Worm (Caenorhabditis elegans) whole organism, L2 larva: ENCODE results near the gene D1054.18.

Experiments used
- F13H6.1 ChIP-seq: sonication (generic microtip); optimal IDR thresholded peaks from 2 replicates; lab custom pipeline; 2016; ENCODE audit warnings: missing genetic modification characterization, missing compliant biosample characterization
- ZK546.5 ChIP-seq: sonication (generic microtip); optimal IDR thresholded peaks from 2 replicates; lab custom pipeline; 2017; ENCODE audit warnings: missing biosample characterization, missing genetic modification characterization
- alr-1 ChIP-seq: fragments of 150-350 bp; optimal IDR thresholded peaks from 2 replicates; lab custom pipeline; 2014; ENCODE audit warnings: missing biosample characterization, missing genetic modification characterization
- ama-1 ChIP-seq: fragments of 150-350 bp; optimal IDR thresholded peaks from 2 replicates; lab custom pipeline; 2018; ENCODE audit warnings: inconsistent platforms
- blmp-1 ChIP-seq: sonication (generic microtip); optimal IDR thresholded peaks from 2 replicates; lab custom pipeline; 2017; ENCODE audit warnings: missing genetic modification characterization, mild to moderate bottlenecking, missing compliant biosample characterization, antibody characterized with exemption, moderate library complexity; ENCODE audit not compliant: insufficient read depth
- ceh-16 ChIP-seq: fragments of 150-350 bp; optimal IDR thresholded peaks from 2 replicates; lab custom pipeline; 2014; ENCODE audit warnings: missing biosample characterization, missing genetic modification characterization
- ceh-82 ChIP-seq: fragments of 150-350 bp; optimal IDR thresholded peaks from 2 replicates; lab custom pipeline; 2014; ENCODE audit warnings: missing biosample characterization, missing genetic modification characterization
- crh-2 ChIP-seq: sonication (generic microtip); optimal IDR thresholded peaks from 2 replicates; lab custom pipeline; 2017; ENCODE audit warnings: missing biosample characterization, missing genetic modification characterization
- dmd-4 ChIP-seq: sonication (generic microtip); optimal IDR thresholded peaks from 2 replicates; lab custom pipeline; 2017; ENCODE audit warnings: missing biosample characterization, missing genetic modification characterization
- egl-27 ChIP-seq: sonication (generic microtip); optimal IDR thresholded peaks from 3 replicates; lab custom pipeline; 2017; ENCODE audit warnings: missing biosample characterization, missing genetic modification reagents, missing genetic modification characterization
- elt-3 ChIP-seq: sonication (generic microtip); optimal IDR thresholded peaks from 2 replicates; lab custom pipeline; 2017; ENCODE audit warnings: missing biosample characterization, missing genetic modification characterization
- fos-1 ChIP-seq: fragments of 150-350 bp; optimal IDR thresholded peaks from 2 replicates; lab custom pipeline; 2014; ENCODE audit warnings: missing biosample characterization, missing genetic modification characterization
- gmeb-1 ChIP-seq: fragments of 150-350 bp; optimal IDR thresholded peaks from 2 replicates; lab custom pipeline; 2014; ENCODE audit warnings: missing biosample characterization, missing genetic modification characterization
- lin-11 ChIP-seq: fragments of 150-350 bp; sonication (generic microtip); optimal IDR thresholded peaks from 2 replicates; lab custom pipeline; 2014; ENCODE audit warnings: missing biosample characterization, missing genetic modification characterization, inconsistent platforms, mixed read lengths
- lin-39 ChIP-seq: fragments of 150-350 bp; optimal IDR thresholded peaks from 2 replicates; lab custom pipeline; 2014; ENCODE audit warnings: missing biosample characterization, missing genetic modification reagents, missing genetic modification characterization
- lsy-2 ChIP-seq, 2 experiments: fragments of 150-350 bp in 1 of 2; sonication (generic microtip) in 1 of 2; optimal IDR thresholded peaks; 2 replicates each; lab custom pipeline; 2014 to 2017; ENCODE audit warnings: missing biosample characterization in 2 of 2, missing genetic modification characterization in 2 of 2
- mab-5 ChIP-seq: fragments of 150-350 bp; optimal IDR thresholded peaks from 2 replicates; lab custom pipeline; 2014; ENCODE audit warnings: missing biosample characterization, missing genetic modification characterization
- mdl-1 ChIP-seq, 2 experiments: fragments of 150-350 bp in 1 of 2; sonication (generic microtip) in 1 of 2; optimal IDR thresholded peaks; 2 replicates each; lab custom pipeline; 2017; ENCODE audit warnings: missing biosample characterization in 2 of 2, missing genetic modification characterization in 2 of 2
- nhr-10 ChIP-seq: sonication (generic microtip); optimal IDR thresholded peaks from 2 replicates; lab custom pipeline; 2017; ENCODE audit warnings: missing biosample characterization, missing genetic modification characterization
- nhr-11 ChIP-seq: fragments of 150-350 bp; optimal IDR thresholded peaks from 2 replicates; lab custom pipeline; 2014; ENCODE audit warnings: missing biosample characterization, missing genetic modification characterization
- nhr-12 ChIP-seq: fragments of 150-350 bp; optimal IDR thresholded peaks from 2 replicates; lab custom pipeline; 2014; ENCODE audit warnings: missing biosample characterization, missing genetic modification characterization
- nhr-129 ChIP-seq: fragments of 150-350 bp; optimal IDR thresholded peaks from 2 replicates; lab custom pipeline; 2014; ENCODE audit warnings: missing biosample characterization, missing genetic modification characterization
- nhr-237 ChIP-seq: fragments of 150-350 bp; optimal IDR thresholded peaks from 2 replicates; lab custom pipeline; 2014; ENCODE audit warnings: missing biosample characterization, missing genetic modification characterization
- nhr-6 ChIP-seq: fragments of 150-350 bp; optimal IDR thresholded peaks from 2 replicates; lab custom pipeline; 2014; ENCODE audit warnings: missing biosample characterization, missing genetic modification characterization
- nhr-77 ChIP-seq: fragments of 150-350 bp; optimal IDR thresholded peaks from 2 replicates; lab custom pipeline; 2014; ENCODE audit warnings: missing biosample characterization, missing genetic modification characterization
- sem-4 ChIP-seq: fragments of 150-350 bp; optimal IDR thresholded peaks from 2 replicates; lab custom pipeline; 2014; ENCODE audit warnings: missing biosample characterization, missing genetic modification reagents, missing genetic modification characterization
- skn-1 ChIP-seq: sonication (generic microtip); optimal IDR thresholded peaks from 2 replicates; lab custom pipeline; 2017; ENCODE audit warnings: missing biosample characterization, missing genetic modification characterization
- sma-3 ChIP-seq: sonication (generic microtip); optimal IDR thresholded peaks from 2 replicates; lab custom pipeline; 2016; ENCODE audit warnings: missing genetic modification reagents, missing genetic modification characterization, missing compliant biosample characterization
- sma-9 ChIP-seq, 2 experiments: fragments of 150-350 bp in 1 of 2; sonication (generic microtip) in 1 of 2; optimal IDR thresholded peaks; 2 replicates each; lab custom pipeline; 2014 to 2016; ENCODE audit warnings: missing genetic modification characterization in 2 of 2, mild to moderate bottlenecking in 1 of 2, missing biosample characterization in 1 of 2, missing compliant biosample characterization in 1 of 2, missing genetic modification reagents in 1 of 2, moderate library complexity in 1 of 2
- snpc-4 ChIP-seq: fragments of 150-350 bp; optimal IDR thresholded peaks from 2 replicates; lab custom pipeline; 2014; ENCODE audit warnings: missing biosample characterization, missing genetic modification characterization
- unc-39 ChIP-seq: fragments of 150-350 bp; optimal IDR thresholded peaks from 2 replicates; lab custom pipeline; 2014; ENCODE audit warnings: missing biosample characterization, missing genetic modification characterization
- unc-62 ChIP-seq: fragments of 150-350 bp; optimal IDR thresholded peaks from 2 replicates; lab custom pipeline; 2014; ENCODE audit warnings: missing biosample characterization, missing genetic modification reagents, missing genetic modification characterization
- zag-1 ChIP-seq: fragments of 150-350 bp; optimal IDR thresholded peaks from 2 replicates; lab custom pipeline; 2014; ENCODE audit warnings: missing biosample characterization, missing genetic modification characterization
- ztf-1 ChIP-seq: fragments of 200-800 bp; sonication (Bioruptor generic); conservative IDR thresholded peaks from 2 replicates; pipeline ENCODE4 v1.3.6; 2022; ENCODE audit warnings: missing genetic modification characterization, missing compliant biosample characterization
- ztf-11 ChIP-seq: sonication (generic microtip); optimal IDR thresholded peaks from 2 replicates; lab custom pipeline; 2017; ENCODE audit warnings: missing biosample characterization, missing genetic modification characterization

The D1054.18 gene

DNA sequence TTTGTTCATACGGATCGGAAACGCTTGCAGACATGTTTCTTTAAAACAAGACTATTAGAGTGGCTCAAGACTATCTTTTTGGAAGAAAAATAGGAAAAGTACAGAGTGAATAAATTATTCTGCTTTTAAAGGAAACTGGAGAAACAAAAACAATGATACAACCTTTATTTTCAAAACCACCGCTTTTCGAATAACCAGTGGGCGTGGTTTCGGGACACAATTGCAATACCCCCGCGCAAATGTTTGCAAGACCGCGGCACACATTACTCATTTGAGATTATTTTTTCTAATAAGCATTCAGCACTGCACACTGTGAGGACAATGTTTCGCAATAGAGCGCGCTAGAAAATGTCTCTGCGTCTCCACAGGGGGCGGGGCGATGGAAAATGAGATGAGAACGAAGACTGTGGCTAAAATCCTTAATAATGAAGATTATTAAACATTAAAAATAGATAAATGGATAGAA lies 6.9 kb upstream of the D1054.18 start, which contains the start of gene plrg-1 (continued):
- peak; percentile 50 for TF ChIP-seq ceh-82 (tag; lab: Kevin White, UChicago)
- peak; percentile 85 for TF ChIP-seq sem-4 (tag; lab: Kevin White, UChicago)
- peak; percentile 93 for TF ChIP-seq F13H6.1 (tag; lab: Kevin White, UChicago)
- TF ChIP-seq blmp-1 (tag; lab: Kevin White, UChicago) = no peak
- TF ChIP-seq mab-5 = peak; percentile 91
- TF ChIP-seq nhr-237 (tag; lab: Kevin White, UChicago) = peak; percentile 23
- TF ChIP-seq gmeb-1 (tag; lab: Kevin White, UChicago) = peak; percentile 86
- TF ChIP-seq nhr-129 (tag; lab: Kevin White, UChicago) = peak; percentile 86
- no peak for TF ChIP-seq nhr-77 (tag; lab: Kevin White, UChicago)
- TF ChIP-seq egl-27 = peak; percentile 62
- peak; percentile 72 to 87 for TF ChIP-seq lsy-2 (tag; optimal IDR thresholded peaks at IDR 0.05; lab: Kevin White, UChicago)
- TF ChIP-seq ceh-16 (tag; lab: Kevin White, UChicago) = peak; percentile 63
- TF ChIP-seq, all 48 proteins: peak for 31

DNA sequence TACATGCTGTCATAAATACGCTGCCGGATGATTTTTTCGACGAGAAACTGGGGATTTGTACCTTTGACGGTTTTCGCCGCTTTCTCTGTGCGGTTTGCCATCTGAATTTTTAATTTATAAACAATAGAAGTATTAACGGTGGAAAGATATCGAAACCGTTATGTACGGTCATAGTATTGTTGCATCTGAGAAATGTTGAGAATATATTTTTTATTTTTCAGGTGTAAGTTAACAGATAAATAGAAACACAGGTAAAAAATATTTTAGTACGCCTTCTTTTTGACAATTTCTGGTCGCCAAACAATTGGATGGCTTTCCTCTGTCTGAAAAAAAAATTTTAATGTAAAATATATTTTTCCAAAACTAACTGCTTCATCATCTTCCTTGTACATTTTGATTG lies 4.9 kb upstream of the D1054.18 start, which contains the start of gene prp-38:
TSS of gene prp-38 (minus strand) at position 101 of the 400 bp plus-strand sequence.
- TF ChIP-seq nhr-237 (tag; lab: Kevin White, UChicago) (no peak), skn-1 (no peak), elt-3 (tag; lab: Kevin White, UChicago) (no peak), ama-1 (lab: Kevin White, UChicago) (no peak), unc-62 (GFP tag; lab: Kevin White, UChicago) (no peak), ceh-16 (tag; lab: Kevin White, UChicago) (no peak)
- TF ChIP-seq, all 48 proteins: peak for 0

DNA sequence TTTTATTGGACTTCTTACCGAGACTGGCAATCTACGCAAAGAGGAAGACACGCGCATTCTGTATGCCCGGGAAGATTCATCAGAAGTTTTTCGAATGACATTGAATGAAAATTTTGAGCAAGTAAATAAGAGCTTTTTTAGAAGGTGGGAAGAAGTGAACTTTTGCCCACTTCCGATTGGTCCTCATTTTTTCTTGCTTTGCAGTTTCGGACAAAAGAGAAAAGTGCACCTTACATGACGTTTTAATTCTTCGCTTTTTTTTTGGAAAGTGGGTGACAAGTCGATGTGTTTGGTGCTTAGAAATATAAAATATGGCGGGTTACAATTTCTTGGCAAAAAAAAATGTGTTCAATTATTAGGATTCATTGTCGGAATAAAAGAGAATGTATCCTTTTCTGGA lies 3.4 kb upstream of the D1054.18 start, which contains the start of gene secs-1:
TSS of gene secs-1 (minus strand) at position 101 of the 400 bp plus-strand sequence.
- TF ChIP-seq fos-1 = no peak

DNA sequence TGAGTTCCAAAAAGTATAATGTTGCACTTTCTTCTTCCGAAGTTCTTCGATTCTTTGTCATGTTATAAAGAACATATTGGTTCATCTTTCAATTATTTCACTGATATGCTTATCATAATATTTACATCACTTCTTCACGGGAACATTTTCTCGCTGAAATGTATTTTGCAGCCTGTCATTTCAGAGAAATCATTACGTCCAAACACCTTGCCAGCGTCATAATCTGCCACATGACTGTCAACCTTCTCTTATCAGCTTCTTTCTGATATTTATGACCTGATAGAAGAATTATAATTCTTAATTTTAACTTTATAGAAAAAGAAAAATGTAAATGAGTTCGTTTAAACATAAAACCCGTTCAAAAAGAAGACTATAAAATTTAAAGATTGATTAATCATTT lies 1.1 kb upstream of the D1054.18 start:
- TF ChIP-seq blmp-1 (tag; lab: Kevin White, UChicago) (no peak), sma-9 (GFP tag; optimal IDR thresholded peaks at IDR 0.05; lab: Kevin White, UChicago) (peak; percentile 85), sma-9 (tag; optimal IDR thresholded peaks at IDR 0.05; lab: Kevin White, UChicago) (no peak), nhr-6 (no peak), mdl-1 (tag; optimal IDR thresholded peaks at IDR 0.05; lab: Kevin White, UChicago) (peak in 1 of 2 experiments; percentile 18), gmeb-1 (tag; lab: Kevin White, UChicago) (peak; percentile 1), ztf-11 (tag; lab: Kevin White, UChicago) (no peak), alr-1 (tag; lab: Kevin White, UChicago) (no peak), crh-2 (tag; lab: Kevin White, UChicago) (peak; percentile 85), ama-1 (lab: Kevin White, UChicago) (no peak), ceh-82 (tag; lab: Kevin White, UChicago) (no peak), ztf-1 (GFP tag; lab: Robert Waterston, UW) (no peak), sma-3 (GFP tag; lab: Kevin White, UChicago) (peak; percentile 19), F13H6.1 (tag; lab: Kevin White, UChicago) (peak; percentile 10), snpc-4 (tag; lab: Kevin White, UChicago) (no peak), fos-1 (peak; percentile 74), nhr-129 (tag; lab: Kevin White, UChicago) (no peak), ZK546.5 (tag; lab: Kevin White, UChicago) (no peak), lin-11 (no peak), elt-3 (tag; lab: Kevin White, UChicago) (no peak), nhr-12 (tag; lab: Kevin White, UChicago) (no peak)

DNA sequence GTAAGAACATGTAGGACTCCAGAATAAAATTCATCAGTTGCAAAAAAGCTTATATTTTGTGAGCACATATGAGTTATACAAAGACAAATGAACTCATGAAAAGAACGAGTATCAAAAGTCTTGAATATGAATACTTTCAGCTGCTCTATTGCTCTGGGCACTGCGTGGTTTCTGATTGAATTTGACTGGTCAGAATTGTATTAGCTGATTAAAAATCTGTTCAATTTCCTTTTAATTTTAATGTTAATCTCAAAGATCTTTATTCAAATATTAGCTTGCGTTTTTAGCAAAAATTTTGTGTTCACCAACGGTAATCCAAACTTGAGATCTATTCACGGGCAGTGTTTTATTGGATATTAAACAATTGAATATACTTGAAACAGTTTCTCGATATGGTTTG lies 2.9 kb downstream of the D1054.18 start, which contains the start of gene srh-184:
TSS of gene srh-184 (minus strand) at position 101 of the 400 bp plus-strand sequence.
- TF ChIP-seq unc-39 (tag; lab: Kevin White, UChicago) = no peak
- TF ChIP-seq, all 48 proteins: peak for 0

DNA sequence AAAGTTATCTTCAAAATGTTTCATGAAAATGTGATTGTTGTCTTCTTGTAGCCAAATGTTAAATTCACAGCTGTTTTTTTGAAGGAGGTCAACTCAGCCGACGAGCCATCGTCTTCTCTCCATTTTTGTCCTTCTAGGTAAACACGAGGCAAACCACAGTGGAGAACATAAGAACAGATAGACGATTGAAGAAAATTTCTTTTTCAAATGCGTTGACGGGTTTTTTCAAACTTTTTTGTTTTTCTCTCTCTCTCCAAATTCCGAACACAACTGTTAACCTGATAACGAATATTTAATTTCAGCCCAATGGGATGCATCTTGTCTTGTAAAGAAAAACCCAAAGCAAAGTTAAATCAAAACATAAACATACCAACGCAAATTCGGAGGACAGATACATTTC lies 5.5 kb downstream of the D1054.18 start, which contains the start of gene D1054.19:
TSS of gene D1054.19 (plus strand) at position 301 of the 400 bp plus-strand sequence.
- TF ChIP-seq lin-39 (tag; lab: Kevin White, UChicago) (no peak), skn-1 (no peak), ceh-82 (tag; lab: Kevin White, UChicago) (no peak), unc-39 (tag; lab: Kevin White, UChicago) (no peak), ztf-1 (GFP tag; lab: Robert Waterston, UW) (no peak), lin-11 (no peak), dmd-4 (tag; lab: Kevin White, UChicago) (no peak), sma-3 (GFP tag; lab: Kevin White, UChicago) (no peak), nhr-11 (tag; lab: Kevin White, UChicago) (no peak), zag-1 (tag; lab: Kevin White, UChicago) (no peak), nhr-237 (tag; lab: Kevin White, UChicago) (no peak), lsy-2 (tag; optimal IDR thresholded peaks at IDR 0.05; lab: Kevin White, UChicago) (no peak), snpc-4 (tag; lab: Kevin White, UChicago) (no peak), nhr-10 (tag; lab: Kevin White, UChicago) (no peak), F13H6.1 (tag; lab: Kevin White, UChicago) (no peak)
